Fruit fly (Drosophila melanogaster): ENCODE measurements around the gene Alg10.

The Alg10 gene

DNA sequence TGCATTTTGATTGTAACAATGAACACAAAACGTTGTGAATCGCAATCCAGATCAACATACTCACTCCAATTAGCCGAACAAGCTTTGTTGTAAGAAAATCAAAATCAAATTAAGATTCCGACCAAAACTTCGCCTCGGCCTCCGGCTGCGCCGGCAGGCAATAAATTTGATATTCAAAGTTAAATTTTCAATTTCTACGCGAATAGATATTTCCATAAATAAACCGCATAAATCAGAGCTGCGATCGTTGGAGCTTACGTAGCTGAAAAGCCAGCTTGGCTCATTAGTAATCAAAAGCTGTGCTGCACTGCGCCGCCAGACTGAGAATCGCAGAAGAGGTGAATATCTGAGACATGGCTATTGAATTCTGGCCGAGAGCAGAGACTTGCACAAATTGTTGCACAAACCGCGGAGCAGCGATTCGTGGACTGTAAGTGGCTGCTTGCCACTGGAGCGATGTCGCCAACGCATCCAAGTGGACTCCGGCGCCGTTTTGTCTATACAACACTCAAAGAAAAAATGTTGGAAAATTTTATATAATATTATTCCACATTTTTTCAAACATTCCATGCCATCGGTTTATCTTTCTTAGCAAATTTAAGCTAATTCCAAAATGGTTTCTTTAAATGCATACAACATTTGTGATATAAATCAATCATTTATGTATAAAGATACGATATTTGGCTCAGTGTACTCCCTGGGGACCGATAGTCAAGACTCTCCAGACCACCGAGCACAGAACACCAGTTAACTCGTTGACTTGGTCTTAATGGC is 16.1 kb upstream of the Alg10 start (continued):
- TF ChIP-seq CG13296 (GFP tag; optimal IDR thresholded peaks at IDR 0.05) (no peak), gem (tag; optimal IDR thresholded peaks at IDR 0.05) (peak; percentile 71), CG11504 (tag; optimal IDR thresholded peaks at IDR 0.05) (peak; percentile 74), CG6765 (GFP tag; optimal IDR thresholded peaks at IDR 0.05) (no peak), tx (GFP tag; optimal IDR thresholded peaks at IDR 0.05) (no peak), gt (GFP tag; IDR thresholded peaks at IDR 0.05) (no peak), GATAe (GFP tag; conservative IDR thresholded peaks at IDR 0.05) (no peak), Rx (GFP tag; IDR thresholded peaks at IDR 0.05) (no peak), mam (GFP tag; optimal IDR thresholded peaks at IDR 0.05) (no peak), Rfx (GFP tag; IDR thresholded peaks at IDR 0.05) (no peak), al (GFP tag; IDR thresholded peaks at IDR 0.05) (peak; percentile 33; the same call in 1 of the 2 replicates), btn (GFP tag; optimal IDR thresholded peaks at IDR 0.05) (no peak), Nf-YA (GFP tag; IDR thresholded peaks at IDR 0.05) (no peak), CG9215 (GFP tag; IDR thresholded peaks at IDR 0.05) (no peak), CG43689 (GFP tag; IDR thresholded peaks at IDR 0.05) (no peak), CG10267 (tag; optimal IDR thresholded peaks at IDR 0.05) (peak; percentile 52), B-H1 (GFP tag; IDR thresholded peaks at IDR 0.05) (no peak), az2 (GFP tag; optimal IDR thresholded peaks at IDR 0.05) (peak; percentile 27), Ravus (GFP tag; IDR thresholded peaks at IDR 0.05) (no peak), dimm (GFP tag; IDR thresholded peaks at IDR 0.05) (no peak), Dbx (GFP tag; IDR thresholded peaks at IDR 0.05) (no peak), CG8388 (GFP tag; optimal IDR thresholded peaks at IDR 0.05) (peak; percentile 55), CG8281 (tag; optimal IDR thresholded peaks at IDR 0.05) (no peak), Deaf1 (tag; optimal IDR thresholded peaks at IDR 0.05) (no peak), Vsx1 (GFP tag; optimal IDR thresholded peaks at IDR 0.05) (no peak), CG6791 (GFP tag; IDR thresholded peaks at IDR 0.05; ENCODE audit: partially characterized antibody) (no peak), sqz (GFP tag; optimal IDR thresholded peaks at IDR 0.05) (no peak), CG34376 (GFP tag; optimal IDR thresholded peaks at IDR 0.05) (no peak), CG12744 (GFP tag; optimal IDR thresholded peaks at IDR 0.05) (no peak), CG8924 (tag; optimal IDR thresholded peaks at IDR 0.05) (peak; percentile 49), E2f1 (GFP tag; IDR thresholded peaks at IDR 0.05) (0 out of 2 replicates have a peak, but pooled peaks have one; percentile 26), CoRest (tag; optimal IDR thresholded peaks at IDR 0.05) (peak; percentile 48), CG15479 (GFP tag; optimal IDR thresholded peaks at IDR 0.05) (no peak), CG4360 (GFP tag; IDR thresholded peaks at IDR 0.05) (no peak), CG15269 (tag; optimal IDR thresholded peaks at IDR 0.05) (peak; percentile 16), CG32767 (GFP tag; IDR thresholded peaks at IDR 0.05) (peak; percentile 39; the same call in 1 of the 2 replicates), tna (GFP tag; IDR thresholded peaks at IDR 0.05; ENCODE audit: partially characterized antibody) (no peak), CkIIα-i1 (GFP tag; IDR thresholded peaks at IDR 0.05) (no peak), CG1603 (tag; optimal IDR thresholded peaks at IDR 0.05) (peak; percentile 39), shn (GFP tag; optimal IDR thresholded peaks at IDR 0.05) (no peak), CG18262 (tag; optimal IDR thresholded peaks at IDR 0.05) (peak; percentile 70), CG4730 (GFP tag; IDR thresholded peaks at IDR 0.05) (no peak), zen2 (GFP tag; IDR thresholded peaks at IDR 0.05; ENCODE audit: partially characterized antibody) (no peak), ken (GFP tag; IDR thresholded peaks at IDR 0.05) (no peak), fd102C (GFP tag; optimal IDR thresholded peaks at IDR 0.05) (no peak), CG18599 (GFP tag; optimal IDR thresholded peaks at IDR 0.05) (peak; percentile 48), unpg (GFP tag; optimal IDR thresholded peaks at IDR 0.05) (peak; percentile 54), CrebB (tag; optimal IDR thresholded peaks at IDR 0.05) (no peak), CG6813 (GFP tag; optimal IDR thresholded peaks at IDR 0.05) (peak; percentile 29)

Measured in whole organism, embryonic.